Fruit fly (Drosophila melanogaster): ENCODE measurements around the gene PolG1.

DNA sequence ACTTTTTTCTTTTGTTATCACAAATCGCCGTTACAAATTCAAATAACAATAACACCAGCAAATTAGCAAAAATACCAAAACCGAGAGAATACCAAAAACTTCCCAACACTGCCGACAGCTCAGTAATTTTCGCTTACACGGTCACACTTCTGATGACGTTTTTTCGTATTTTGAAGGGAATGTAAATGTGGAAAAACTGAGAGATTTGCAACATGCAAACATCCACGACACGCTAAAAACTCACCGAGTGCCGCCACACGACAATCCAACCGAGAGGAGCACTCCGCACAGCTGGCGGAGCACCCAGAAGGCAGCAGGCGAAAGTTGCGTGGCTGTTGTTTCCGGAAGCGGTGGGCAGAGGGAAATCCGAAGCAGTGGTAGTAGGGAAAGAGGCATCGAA lies 34.2 kb downstream of the PolG1 start, which contains the start of gene Sec71:
- TF ChIP-seq pan (optimal IDR thresholded peaks at IDR 0.05): no peak
- TF ChIP-seq usp (GFP tag; optimal IDR thresholded peaks at IDR 0.05): no peak
- TF ChIP-seq CG8478 (optimal IDR thresholded peaks at IDR 0.05): no peak
- no peak for TF ChIP-seq Dll (optimal IDR thresholded peaks at IDR 0.05)
- no peak for TF ChIP-seq EcR (GFP tag; optimal IDR thresholded peaks at IDR 0.05)
